Worm (Caenorhabditis elegans) whole organism, L1 larva: Measurements from ENCODE around the gene elo-1.

Source experiments
- C16A3.4 ChIP-seq: fragments of 150-350 bp; optimal IDR thresholded peaks from 2 replicates; lab custom pipeline; 2014; ENCODE audit warnings: missing biosample characterization, missing genetic modification characterization
- C34B4.2 ChIP-seq: sonication (generic microtip); optimal IDR thresholded peaks from 2 replicates; lab custom pipeline; 2017; ENCODE audit warnings: mild to moderate bottlenecking, missing genetic modification characterization, missing compliant biosample characterization
- F16B12.6 ChIP-seq: fragments of 150-350 bp; optimal IDR thresholded peaks from 2 replicates; lab custom pipeline; 2014; ENCODE audit warnings: missing biosample characterization, missing genetic modification characterization
- aha-1 ChIP-seq: fragments of 150-350 bp; optimal IDR thresholded peaks from 2 replicates; lab custom pipeline; 2014; ENCODE audit warnings: missing biosample characterization, missing genetic modification characterization
- blmp-1 ChIP-seq: fragments of 150-350 bp; optimal IDR thresholded peaks from 2 replicates; lab custom pipeline; 2014; ENCODE audit warnings: missing biosample characterization, missing genetic modification characterization
- ceh-63 ChIP-seq: fragments of 200-800 bp; sonication (Bioruptor generic); optimal IDR thresholded peaks from 2 replicates; lab custom pipeline; 2018; ENCODE audit warnings: mild to moderate bottlenecking, missing genetic modification characterization, missing compliant biosample characterization
- ceh-8 ChIP-seq: fragments of 200-800 bp; sonication (Bioruptor generic); optimal IDR thresholded peaks from 2 replicates; lab custom pipeline; 2018; ENCODE audit warnings: mild to moderate bottlenecking, missing genetic modification characterization, moderate library complexity, missing compliant biosample characterization
- ceh-82 ChIP-seq, 3 experiments: fragments of 150-350 bp in 1 of 3; sonication (generic microtip) in 2 of 3; optimal IDR thresholded peaks; 2 replicates each; lab custom pipeline; 2014 to 2017; ENCODE audit warnings: missing biosample characterization in 3 of 3, missing genetic modification characterization in 3 of 3
- dpl-1 ChIP-seq, 3 experiments: fragments of 150-350 bp in 2 of 3; sonication (generic microtip) in 1 of 3; optimal IDR thresholded peaks; 2 replicates each; lab custom pipeline; 2014 to 2017; ENCODE audit warnings: missing biosample characterization in 3 of 3, missing genetic modification characterization in 3 of 3, missing genetic modification reagents in 3 of 3
- dsc-1 ChIP-seq: sonication (generic microtip); optimal IDR thresholded peaks from 2 replicates; lab custom pipeline; 2016; ENCODE audit warnings: mild to moderate bottlenecking, missing genetic modification characterization, missing compliant biosample characterization
- efl-1 ChIP-seq, 4 experiments: fragments of 150-350 bp; optimal IDR thresholded peaks in 3 of 4; peaks in 1 of 4; 1 replicate in 1 of 4; 2 replicates in 3 of 4; lab custom pipeline; 2014; ENCODE audit warnings: missing biosample characterization in 2 of 4, missing genetic modification characterization in 2 of 4, missing genetic modification reagents in 2 of 4
- egl-13 ChIP-seq: sonication (generic microtip); optimal IDR thresholded peaks from 2 replicates; lab custom pipeline; 2016; ENCODE audit warnings: missing genotype, missing genetic modification reagents, missing genetic modification characterization, missing compliant biosample characterization
- elt-2 ChIP-seq: sonication (generic microtip); optimal IDR thresholded peaks from 2 replicates; lab custom pipeline; 2016; ENCODE audit warnings: missing genetic modification characterization, mild to moderate bottlenecking, inconsistent platforms, missing compliant biosample characterization, missing genetic modification reagents
- elt-3 ChIP-seq, 6 experiments: fragments of 150-350 bp in 1 of 6; sonication (generic microtip); optimal IDR thresholded peaks; 2 replicates each; lab custom pipeline; 2017 to 2018; ENCODE audit warnings: missing biosample characterization in 6 of 6, missing genetic modification characterization in 6 of 6, inconsistent platforms in 1 of 6
- ets-5 ChIP-seq: fragments of 200-800 bp; sonication (Bioruptor generic); IDR thresholded peaks from 2 replicates; pipeline ENCODE4 v1.3.6; 2022; ENCODE audit warnings: missing genetic modification characterization, missing compliant biosample characterization
- fkh-4 ChIP-seq: sonication (generic microtip); optimal IDR thresholded peaks from 2 replicates; lab custom pipeline; 2016; ENCODE audit warnings: missing compliant biosample characterization, missing genetic modification characterization, borderline replicate concordance
- hpl-2 ChIP-seq: fragments of 150-350 bp; optimal IDR thresholded peaks from 2 replicates; lab custom pipeline; 2014; ENCODE audit warnings: missing biosample characterization, missing genetic modification reagents, missing genetic modification characterization
- irx-1 ChIP-seq: sonication (generic microtip); optimal IDR thresholded peaks from 2 replicates; lab custom pipeline; 2016; ENCODE audit warnings: missing genetic modification characterization, missing compliant biosample characterization
- jun-1 ChIP-seq: fragments of 150-350 bp; optimal IDR thresholded peaks from 2 replicates; lab custom pipeline; 2014; ENCODE audit warnings: missing biosample characterization, missing genetic modification reagents, missing genetic modification characterization
- lin-14 ChIP-seq: fragments of 200-800 bp; sonication (Bioruptor generic); optimal IDR thresholded peaks from 2 replicates; lab custom pipeline; 2018; ENCODE audit warnings: mild to moderate bottlenecking, missing genetic modification characterization, moderate library complexity, missing compliant biosample characterization
- lin-15B ChIP-seq: fragments of 150-350 bp; sonication (generic microtip); optimal IDR thresholded peaks from 3 replicates; lab custom pipeline; 2014; ENCODE audit warnings: missing biosample characterization, missing genetic modification characterization
- lin-35 ChIP-seq, 2 experiments: fragments of 150-350 bp; optimal IDR thresholded peaks; 2 replicates each; lab custom pipeline; 2014; ENCODE audit warnings: missing biosample characterization in 2 of 2, missing genetic modification characterization in 2 of 2, missing genetic modification reagents in 2 of 2
- lin-39 ChIP-seq: fragments of 150-350 bp; optimal IDR thresholded peaks from 2 replicates; lab custom pipeline; 2014; ENCODE audit warnings: missing biosample characterization, missing genetic modification reagents, missing genetic modification characterization
- lir-3 ChIP-seq: sonication (generic microtip); optimal IDR thresholded peaks from 2 replicates; lab custom pipeline; 2016; ENCODE audit warnings: mild to moderate bottlenecking, missing genetic modification characterization, moderate library complexity, missing compliant biosample characterization; ENCODE audit not compliant: poor library complexity
- mef-2 ChIP-seq: fragments of 150-350 bp; optimal IDR thresholded peaks from 2 replicates; lab custom pipeline; 2014; ENCODE audit warnings: missing biosample characterization, missing genetic modification characterization
- mep-1 ChIP-seq: fragments of 150-350 bp; optimal IDR thresholded peaks from 2 replicates; lab custom pipeline; 2014; ENCODE audit warnings: missing biosample characterization, missing genetic modification characterization
- nhr-20 ChIP-seq: sonication (generic microtip); optimal IDR thresholded peaks from 2 replicates; lab custom pipeline; 2016; ENCODE audit warnings: mild to moderate bottlenecking, missing genetic modification characterization, missing compliant biosample characterization
- nhr-28 ChIP-seq: fragments of 150-350 bp; optimal IDR thresholded peaks from 2 replicates; lab custom pipeline; 2014; ENCODE audit warnings: missing biosample characterization, missing genetic modification characterization
- nhr-84 ChIP-seq: sonication (generic microtip); optimal IDR thresholded peaks from 2 replicates; lab custom pipeline; 2017; ENCODE audit warnings: missing biosample characterization, missing genetic modification characterization
- nhr-85 ChIP-seq: sonication (generic microtip); peaks from one replicate; lab custom pipeline; 2016; ENCODE audit warnings: missing genetic modification characterization, inconsistent platforms, missing compliant biosample characterization
- pag-3 ChIP-seq: sonication (generic microtip); optimal IDR thresholded peaks from 2 replicates; lab custom pipeline; 2017; ENCODE audit warnings: missing genetic modification characterization, mild to moderate bottlenecking, missing compliant biosample characterization, antibody characterized with exemption, borderline replicate concordance; ENCODE audit not compliant: insufficient read depth
- pax-3 ChIP-seq: fragments of 200-800 bp; sonication (Bioruptor generic); optimal IDR thresholded peaks from 2 replicates; lab custom pipeline; 2018; ENCODE audit warnings: mild to moderate bottlenecking, missing genetic modification characterization, moderate library complexity, missing compliant biosample characterization
- rnt-1 ChIP-seq: sonication (generic microtip); optimal IDR thresholded peaks from 2 replicates; lab custom pipeline; 2016; ENCODE audit warnings: mild to moderate bottlenecking, missing genetic modification characterization, moderate library complexity, missing compliant biosample characterization
- snpc-4 ChIP-seq: fragments of 150-350 bp; optimal IDR thresholded peaks from 2 replicates; lab custom pipeline; 2014; ENCODE audit warnings: missing biosample characterization, missing genetic modification characterization
- snu-23 ChIP-seq: sonication (generic microtip); optimal IDR thresholded peaks from 2 replicates; lab custom pipeline; 2016; ENCODE audit warnings: missing genetic modification characterization, missing compliant biosample characterization
- sox-4 ChIP-seq: sonication (generic microtip); optimal IDR thresholded peaks from 2 replicates; lab custom pipeline; 2016; ENCODE audit warnings: missing genetic modification characterization, missing compliant biosample characterization
- sptf-1 ChIP-seq: fragments of 150-350 bp; optimal IDR thresholded peaks from 2 replicates; lab custom pipeline; 2014; ENCODE audit warnings: missing biosample characterization, missing genetic modification characterization
- swsn-7 ChIP-seq: sonication (generic microtip); optimal IDR thresholded peaks from 2 replicates; lab custom pipeline; 2016; ENCODE audit warnings: missing genetic modification characterization, missing compliant biosample characterization
- tlp-1 ChIP-seq: fragments of 150-350 bp; optimal IDR thresholded peaks from 2 replicates; lab custom pipeline; 2014; ENCODE audit warnings: missing biosample characterization, missing genetic modification characterization
- unc-30 ChIP-seq: sonication (generic microtip); optimal IDR thresholded peaks from 2 replicates; lab custom pipeline; 2017; ENCODE audit warnings: missing biosample characterization, missing genetic modification characterization
- unc-62 ChIP-seq: fragments of 150-350 bp; optimal IDR thresholded peaks from 2 replicates; lab custom pipeline; 2014; ENCODE audit warnings: missing biosample characterization, missing genetic modification reagents, missing genetic modification characterization
- unc-86 ChIP-seq: sonication (generic microtip); optimal IDR thresholded peaks from 2 replicates; lab custom pipeline; 2016; ENCODE audit warnings: missing genetic modification characterization, missing compliant biosample characterization
- unc-98 ChIP-seq: fragments of 200-800 bp; sonication (Bioruptor generic); IDR thresholded peaks from 2 replicates; pipeline ENCODE4 v1.3.6; 2022; ENCODE audit warnings: missing genetic modification characterization, missing compliant biosample characterization
- zip-4 ChIP-seq: fragments of 200-800 bp; sonication (Bioruptor generic); optimal IDR thresholded peaks from 2 replicates; lab custom pipeline; 2018; ENCODE audit warnings: mild to moderate bottlenecking, missing genetic modification characterization, moderate library complexity, missing compliant biosample characterization

elo-1 gene

DNA sequence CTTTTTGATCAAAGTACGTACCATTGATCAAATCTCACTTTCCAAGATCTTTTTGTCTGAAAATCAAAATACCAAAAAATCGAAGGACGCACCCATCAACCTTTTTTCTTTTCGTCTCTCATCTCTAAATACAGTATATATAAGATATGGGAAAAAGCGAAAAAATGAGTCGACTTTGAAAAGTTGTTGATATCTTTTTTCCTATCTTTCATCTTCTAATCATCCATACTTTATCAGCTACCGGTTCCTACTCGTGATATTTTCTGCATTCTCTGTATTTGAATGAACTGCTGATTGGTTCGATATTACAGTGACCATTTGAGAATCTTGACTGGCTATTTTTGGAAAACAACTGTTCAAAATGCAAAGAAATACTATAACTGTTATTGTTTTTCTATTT lies 9.3 kb upstream of the elo-1 start, which contains the start of gene C33A12.19 (continued):
- TF ChIP-seq elt-2 (tag; lab: Kevin White, UChicago) (peak; percentile 44), elt-3 (tag; optimal IDR thresholded peaks at IDR 0.05; lab: Kevin White, UChicago) (peak in 5 of 6 experiments; percentile 38 to 75 (median 62)), ets-5 (GFP tag; lab: Robert Waterston, UW) (no peak)

DNA sequence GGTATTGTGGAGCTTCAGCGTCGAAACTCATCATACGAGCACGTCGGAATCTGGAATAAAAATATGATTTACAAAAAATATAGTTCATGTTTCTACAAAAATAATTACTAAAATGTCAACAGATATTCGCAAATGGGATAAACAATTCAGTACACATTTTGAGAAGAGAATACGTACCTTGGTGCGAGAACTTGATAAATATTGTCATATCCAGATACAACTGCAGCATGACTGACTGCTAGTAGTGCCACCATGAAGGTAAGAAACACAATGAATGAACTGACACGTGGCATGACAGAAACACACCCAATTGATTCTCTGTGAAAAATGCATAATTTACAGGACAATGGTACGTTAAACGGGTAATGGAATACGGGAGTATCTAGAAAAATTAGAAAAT lies 7.6 kb upstream of the elo-1 start, which contains the start of gene nlp-35:
Gene nlp-35 (minus strand): TSS at position 319 of the 400 bp plus-strand sequence.
- TF ChIP-seq ceh-82 (tag; optimal IDR thresholded peaks at IDR 0.05; lab: Kevin White, UChicago) (no peak), lir-3 (no peak), dsc-1 (tag; lab: Kevin White, UChicago) (no peak), unc-30 (no peak), zip-4 (no peak), swsn-7 (no peak), hpl-2 (GFP tag; lab: Kevin White, UChicago) (no peak), irx-1 (tag; lab: Kevin White, UChicago) (no peak), elt-2 (tag; lab: Kevin White, UChicago) (no peak), C34B4.2 (tag; lab: Kevin White, UChicago) (no peak)
- TF ChIP-seq, all 84 proteins: peak for 0

DNA sequence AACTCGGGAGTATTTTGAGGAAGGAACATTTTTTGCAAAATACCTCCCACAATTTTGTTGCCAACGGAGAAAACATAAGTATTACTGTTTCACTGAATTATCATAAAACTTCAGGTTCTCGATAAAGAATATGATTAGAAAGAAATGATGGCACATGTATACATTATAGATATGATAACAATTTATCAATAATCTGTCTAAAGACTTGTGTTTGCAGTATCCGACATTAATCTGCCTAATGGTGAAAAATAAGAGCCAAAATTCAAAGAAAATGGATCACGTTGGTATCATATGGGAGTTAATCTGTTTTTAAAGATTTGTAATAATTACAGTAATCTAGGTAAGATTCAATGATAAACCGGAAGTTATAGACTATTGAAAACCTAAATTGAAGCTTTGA lies 5.5 kb upstream of the elo-1 start:
- TF ChIP-seq blmp-1 (tag; lab: Kevin White, UChicago) (no peak), dpl-1 (GFP tag; optimal IDR thresholded peaks at IDR 0.05; lab: Kevin White, UChicago) (no peak), F16B12.6 (no peak), lir-3 (no peak), lin-39 (tag; lab: Kevin White, UChicago) (no peak), jun-1 (no peak), egl-13 (no peak), swsn-7 (no peak), dsc-1 (tag; lab: Kevin White, UChicago) (peak; percentile 88), efl-1 (optimal IDR thresholded peaks at IDR 0.05; lab: Kevin White, UChicago) (no peak), efl-1 (GFP tag; optimal IDR thresholded peaks at IDR 0.05 in 1 of 2; lab: Kevin White, UChicago) (peak in 1 of 2 experiments; percentile 68), rnt-1 (no peak), pax-3 (tag; lab: Kevin White, UChicago) (peak; percentile 41)

DNA sequence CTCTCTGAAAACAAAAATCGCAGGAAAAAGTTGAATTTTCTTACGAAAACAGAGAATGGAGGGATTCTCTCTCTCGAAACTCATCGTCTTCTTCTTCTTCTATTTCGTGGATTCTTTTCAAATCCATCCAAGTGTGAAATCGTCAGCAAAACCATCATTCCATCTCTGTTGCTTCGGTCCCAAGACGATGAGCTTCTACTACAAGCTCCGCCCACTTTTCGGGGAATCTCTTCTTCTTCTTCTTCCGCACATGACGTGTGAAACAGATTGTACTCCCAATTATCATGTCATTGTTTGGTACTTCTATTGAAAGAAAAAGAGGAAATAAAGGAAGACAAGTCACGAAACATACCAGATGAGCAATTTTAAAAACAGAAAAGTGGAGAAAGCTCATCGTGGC lies 3.0 kb upstream of the elo-1 start:
- no peak for TF ChIP-seq C16A3.4 (tag; lab: Kevin White, UChicago)
- TF ChIP-seq pag-3 (tag; lab: Kevin White, UChicago): no peak
- TF ChIP-seq ceh-8: no peak
- no peak for TF ChIP-seq snpc-4 (tag; lab: Kevin White, UChicago)
- no peak for TF ChIP-seq mef-2
- TF ChIP-seq efl-1 (optimal IDR thresholded peaks at IDR 0.05; lab: Kevin White, UChicago): no peak
- peak in 1 of 2 experiments; percentile 55 for TF ChIP-seq efl-1 (GFP tag; optimal IDR thresholded peaks at IDR 0.05 in 1 of 2; lab: Kevin White, UChicago)
- peak; percentile 27 for TF ChIP-seq lin-14 (GFP tag; lab: Kevin White, UChicago)
- no peak for TF ChIP-seq nhr-28 (tag; lab: Kevin White, UChicago)

DNA sequence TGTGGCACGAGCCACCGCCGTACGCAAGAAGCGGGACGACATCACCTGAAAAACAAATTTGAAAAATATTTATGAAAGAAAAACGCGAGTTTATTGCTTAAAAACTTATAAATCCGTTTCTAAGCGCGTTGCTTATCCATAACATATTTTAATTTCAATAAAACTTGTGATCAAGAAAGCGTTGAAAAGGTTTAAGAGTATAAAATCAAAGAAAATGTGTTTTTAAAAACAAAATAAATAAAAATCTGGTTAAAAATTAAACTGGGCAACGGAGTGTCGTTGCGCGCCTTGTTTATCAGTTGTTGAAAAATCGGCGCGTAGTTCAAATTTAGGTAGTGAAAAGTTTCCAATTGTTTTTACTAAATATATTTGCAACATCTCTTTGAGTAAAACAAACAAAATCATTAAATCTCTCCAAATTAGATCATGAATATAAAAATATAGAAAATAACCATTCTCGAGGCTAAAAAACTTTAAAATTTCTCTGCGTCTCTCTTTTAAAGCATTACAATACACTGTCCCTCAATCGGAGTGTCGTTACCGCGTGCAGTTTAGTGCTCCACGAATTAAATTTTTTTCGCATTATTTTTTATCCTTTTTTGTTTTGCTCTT lies 1.2 kb upstream of the elo-1 start, which contains the start of gene ndua-5:
Gene ndua-5 (minus strand): TSS at position 51 of the 612 bp plus-strand sequence.
- TF ChIP-seq snu-23 (GFP tag; lab: Kevin White, UChicago): peak; percentile 65
- no peak for TF ChIP-seq lir-3
- no peak for TF ChIP-seq tlp-1 (tag; lab: Kevin White, UChicago)
- TF ChIP-seq sptf-1 (tag; lab: Kevin White, UChicago): no peak
- no peak for TF ChIP-seq unc-98 (GFP tag; lab: Robert Waterston, UW)
- TF ChIP-seq unc-62 (GFP tag; lab: Kevin White, UChicago): no peak
- no peak for TF ChIP-seq nhr-84 (tag; lab: Kevin White, UChicago)
- no peak for TF ChIP-seq mep-1
- TF ChIP-seq nhr-85: peak; percentile 89
- TF ChIP-seq aha-1: no peak
- peak; percentile 91 to 93 for TF ChIP-seq lin-35 (GFP tag; optimal IDR thresholded peaks at IDR 0.05; lab: Kevin White, UChicago)
- TF ChIP-seq dpl-1 (GFP tag; optimal IDR thresholded peaks at IDR 0.05; lab: Kevin White, UChicago): peak; percentile 86 to 92 (median 88)
- no peak for TF ChIP-seq ceh-63 (GFP tag; lab: Kevin White, UChicago)
- TF ChIP-seq ceh-82 (tag; optimal IDR thresholded peaks at IDR 0.05; lab: Kevin White, UChicago): peak; percentile 0 to 51 (median 9)
- TF ChIP-seq sox-4 (tag; lab: Kevin White, UChicago): no peak
- no peak for TF ChIP-seq fkh-4 (tag; lab: Kevin White, UChicago)
- peak; percentile 66 for TF ChIP-seq lin-15B
- TF ChIP-seq nhr-20: peak; percentile 62
- TF ChIP-seq unc-86 (tag; lab: Kevin White, UChicago): peak; percentile 31
